Fruit fly (Drosophila melanogaster): ENCODE data around the gene MAPk-Ak2.

- TF ChIP-seq h (optimal IDR thresholded peaks at IDR 0.05) (no peak), insv (optimal IDR thresholded peaks at IDR 0.05) (no peak), psq (optimal IDR thresholded peaks at IDR 0.05) (no peak), Sin3A (optimal IDR thresholded peaks at IDR 0.05) (no peak), Myc (optimal IDR thresholded peaks at IDR 0.05) (no peak), ttk (optimal IDR thresholded peaks at IDR 0.05) (no peak)
These were observed 7.9 kb downstream of the MAPk-Ak2 start for dm6 chrX:5756146-5756545.
